Worm (Caenorhabditis elegans) whole organism, late embryonic: ENCODE data around the gene cpg-7.
A peak's percentile ranks its signal among the peaks of the same experiment; 100 is the strongest.

Source experiments
- C08G9.2 ChIP-seq: sonication (generic microtip); optimal IDR thresholded peaks from 2 replicates; lab custom pipeline; 2016; ENCODE audit warnings: mild to moderate bottlenecking, missing genetic modification characterization, moderate library complexity, missing compliant biosample characterization
- K09A11.1 ChIP-seq: sonication (generic microtip); optimal IDR thresholded peaks from 2 replicates; lab custom pipeline; 2017; ENCODE audit warnings: antibody characterized with exemption, mild to moderate bottlenecking, missing genetic modification characterization, missing compliant biosample characterization; ENCODE audit not compliant: insufficient read depth
- T23F11.4 ChIP-seq: fragments of 200-800 bp; sonication (Bioruptor generic); optimal IDR thresholded peaks from 2 replicates; lab custom pipeline; 2018; ENCODE audit warnings: mild to moderate bottlenecking, missing genetic modification characterization, missing compliant biosample characterization
- ahr-1 ChIP-seq: sonication (generic microtip); optimal IDR thresholded peaks from 2 replicates; lab custom pipeline; 2016; ENCODE audit warnings: missing genetic modification characterization, missing compliant biosample characterization
- ceh-14 ChIP-seq: sonication (generic microtip); optimal IDR thresholded peaks from 2 replicates; lab custom pipeline; 2016; ENCODE audit warnings: missing genotype, missing genetic modification characterization, missing compliant biosample characterization
- ceh-18 ChIP-seq: sonication (generic microtip); optimal IDR thresholded peaks from 2 replicates; lab custom pipeline; 2016; ENCODE audit warnings: missing genetic modification characterization, missing compliant biosample characterization
- ceh-19 ChIP-seq: fragments of 200-800 bp; sonication (Bioruptor generic); optimal IDR thresholded peaks from 2 replicates; lab custom pipeline; 2018; ENCODE audit warnings: mild to moderate bottlenecking, missing genetic modification characterization, missing compliant biosample characterization
- ceh-30 ChIP-seq: fragments of 150-350 bp; optimal IDR thresholded peaks from 2 replicates; lab custom pipeline; 2014; ENCODE audit warnings: missing biosample characterization, missing genetic modification characterization
- ceh-34 ChIP-seq: sonication (generic microtip); optimal IDR thresholded peaks from 2 replicates; lab custom pipeline; 2016; ENCODE audit warnings: mild to moderate bottlenecking, missing genetic modification characterization, missing compliant biosample characterization
- ceh-45 ChIP-seq: fragments of 200-800 bp; sonication (Bioruptor generic); IDR thresholded peaks from 2 replicates; pipeline ENCODE4 v1.3.6; 2022; ENCODE audit warnings: missing genetic modification reagents, missing genetic modification characterization, missing compliant biosample characterization
- ceh-48 ChIP-seq: sonication (generic microtip); optimal IDR thresholded peaks from 2 replicates; lab custom pipeline; 2016; ENCODE audit warnings: missing genetic modification characterization, inconsistent platforms, missing compliant biosample characterization
- ceh-6 ChIP-seq: fragments of 200-800 bp; sonication (Bioruptor generic); optimal IDR thresholded peaks from 2 replicates; lab custom pipeline; 2018; ENCODE audit warnings: mild to moderate bottlenecking, missing genetic modification characterization, missing compliant biosample characterization
- ceh-9 ChIP-seq: sonication (generic microtip); optimal IDR thresholded peaks from 2 replicates; lab custom pipeline; 2016; ENCODE audit warnings: mild to moderate bottlenecking, missing genetic modification characterization, inconsistent platforms, missing compliant biosample characterization
- che-1 ChIP-seq: sonication (generic microtip); optimal IDR thresholded peaks from 2 replicates; lab custom pipeline; 2016; ENCODE audit warnings: mild to moderate bottlenecking, missing genetic modification characterization, missing compliant biosample characterization
- dve-1 ChIP-seq: sonication (generic microtip); optimal IDR thresholded peaks from 2 replicates; lab custom pipeline; 2017; ENCODE audit warnings: antibody characterized with exemption, mild to moderate bottlenecking, missing genetic modification characterization, missing compliant biosample characterization
- elt-2 ChIP-seq: sonication (generic microtip); optimal IDR thresholded peaks from 2 replicates; lab custom pipeline; 2016; ENCODE audit warnings: missing genetic modification reagents, missing genetic modification characterization, missing compliant biosample characterization
- elt-4 ChIP-seq: sonication (generic microtip); optimal IDR thresholded peaks from 2 replicates; lab custom pipeline; 2016; ENCODE audit warnings: missing genetic modification characterization, missing compliant biosample characterization
- eyg-1 ChIP-seq: sonication (generic microtip); optimal IDR thresholded peaks from 2 replicates; lab custom pipeline; 2016; ENCODE audit warnings: missing genotype, missing genetic modification characterization, missing compliant biosample characterization
- fkh-10 ChIP-seq: fragments of 150-350 bp; optimal IDR thresholded peaks from 2 replicates; lab custom pipeline; 2014; ENCODE audit warnings: missing biosample characterization, missing genetic modification reagents, missing genetic modification characterization
- fkh-6 ChIP-seq: sonication (generic microtip); optimal IDR thresholded peaks from 2 replicates; lab custom pipeline; 2016; ENCODE audit warnings: missing genetic modification characterization, missing compliant biosample characterization
- gmeb-2 ChIP-seq: sonication (generic microtip); optimal IDR thresholded peaks from 2 replicates; lab custom pipeline; 2016; ENCODE audit warnings: missing genetic modification characterization, inconsistent platforms, missing compliant biosample characterization
- hlh-15 ChIP-seq: sonication (generic microtip); optimal IDR thresholded peaks from 2 replicates; lab custom pipeline; 2016; ENCODE audit warnings: missing genetic modification characterization, missing compliant biosample characterization
- hlh-8 ChIP-seq: sonication (generic microtip); optimal IDR thresholded peaks from 2 replicates; lab custom pipeline; 2016; ENCODE audit warnings: missing genotype, missing genetic modification characterization, missing compliant biosample characterization
- lim-6 ChIP-seq: sonication (generic microtip); optimal IDR thresholded peaks from 2 replicates; lab custom pipeline; 2016; ENCODE audit warnings: missing genetic modification characterization, missing compliant biosample characterization
- lin-11 ChIP-seq: fragments of 200-800 bp; sonication (Bioruptor generic); optimal IDR thresholded peaks from 2 replicates; lab custom pipeline; 2018; ENCODE audit warnings: mild to moderate bottlenecking, missing genetic modification characterization, missing compliant biosample characterization
- mec-3 ChIP-seq: sonication (generic microtip); optimal IDR thresholded peaks from 2 replicates; lab custom pipeline; 2016; ENCODE audit warnings: borderline replicate concordance, missing genetic modification characterization, missing compliant biosample characterization
- nhr-232 ChIP-seq: sonication (generic microtip); optimal IDR thresholded peaks from 2 replicates; lab custom pipeline; 2016; ENCODE audit warnings: missing genetic modification characterization, missing compliant biosample characterization
- npax-4 ChIP-seq: sonication (generic microtip); optimal IDR thresholded peaks from 2 replicates; lab custom pipeline; 2016; ENCODE audit warnings: missing genetic modification characterization, missing compliant biosample characterization
- pax-1 ChIP-seq: fragments of 150-350 bp; optimal IDR thresholded peaks from 2 replicates; lab custom pipeline; 2014; ENCODE audit warnings: missing biosample characterization, missing genetic modification characterization
- pha-2 ChIP-seq: sonication (generic microtip); optimal IDR thresholded peaks from 2 replicates; lab custom pipeline; 2017; ENCODE audit warnings: mild to moderate bottlenecking, missing genetic modification characterization, missing compliant biosample characterization
- pqm-1 ChIP-seq: sonication (generic microtip); optimal IDR thresholded peaks from 2 replicates; lab custom pipeline; 2016; ENCODE audit warnings: missing genetic modification characterization, missing compliant biosample characterization
- pros-1 ChIP-seq: fragments of 150-350 bp; optimal IDR thresholded peaks from 2 replicates; lab custom pipeline; 2014; ENCODE audit warnings: missing biosample characterization, missing genetic modification reagents, missing genetic modification characterization
- ref-2 ChIP-seq: sonication (generic microtip); optimal IDR thresholded peaks from 2 replicates; lab custom pipeline; 2016; ENCODE audit warnings: missing genetic modification characterization, missing compliant biosample characterization
- rnt-1 ChIP-seq: sonication (generic microtip); optimal IDR thresholded peaks from 2 replicates; lab custom pipeline; 2016; ENCODE audit warnings: missing genetic modification characterization, missing compliant biosample characterization
- sox-2 ChIP-seq: fragments of 200-800 bp; sonication (Bioruptor generic); IDR thresholded peaks from 2 replicates; pipeline ENCODE4 v1.3.6; 2022; ENCODE audit warnings: missing genetic modification reagents, missing genetic modification characterization, missing compliant biosample characterization
- syd-9 ChIP-seq: sonication (generic microtip); optimal IDR thresholded peaks from 2 replicates; lab custom pipeline; 2016; ENCODE audit warnings: mild to moderate bottlenecking, missing genetic modification characterization, moderate library complexity, missing compliant biosample characterization
- tbx-7 ChIP-seq: sonication (generic microtip); optimal IDR thresholded peaks from 2 replicates; lab custom pipeline; 2016; ENCODE audit warnings: missing genotype, missing genetic modification characterization, missing compliant biosample characterization
- unc-3 ChIP-seq, 2 experiments: fragments of 200-800 bp in 1 of 2; sonication (Bioruptor generic) in 1 of 2; sonication (generic microtip) in 1 of 2; conservative IDR thresholded peaks in 1 of 2; optimal IDR thresholded peaks in 1 of 2; 2 replicates each; pipeline versions ENCODE4 v1.3.6 to Lab custom; 2016 to 2022; ENCODE audit warnings: missing compliant biosample characterization in 2 of 2, missing genetic modification characterization in 2 of 2, missing genetic modification reagents in 1 of 2
- unc-42 ChIP-seq: sonication (generic microtip); optimal IDR thresholded peaks from 2 replicates; lab custom pipeline; 2016; ENCODE audit warnings: missing genotype, missing genetic modification characterization, missing compliant biosample characterization
- unc-55 ChIP-seq: sonication (generic microtip); optimal IDR thresholded peaks from 2 replicates; lab custom pipeline; 2017; ENCODE audit warnings: missing biosample characterization, missing genetic modification reagents, missing genetic modification characterization
- zip-5 ChIP-seq: sonication (generic microtip); optimal IDR thresholded peaks from 2 replicates; lab custom pipeline; 2016; ENCODE audit warnings: missing genetic modification characterization, missing compliant biosample characterization
- ztf-16 ChIP-seq: sonication (generic microtip); optimal IDR thresholded peaks from 2 replicates; lab custom pipeline; 2017; ENCODE audit warnings: missing genetic modification characterization, missing compliant biosample characterization

cpg-7 gene

ce11 chrII:14154357-14154756 is 45.3 kb upstream of the cpg-7 start, which contains the start of gene Y48B6A.1 (continued):
- TF ChIP-seq syd-9 (tag; lab: Kevin White, UChicago) (no peak), elt-2 (peak; percentile 58), C08G9.2 (tag; lab: Kevin White, UChicago) (peak; percentile 94), elt-4 (tag; lab: Kevin White, UChicago) (no peak), pqm-1 (tag; lab: Kevin White, UChicago) (peak; percentile 46), gmeb-2 (tag; lab: Kevin White, UChicago) (no peak), fkh-6 (peak; percentile 55), che-1 (tag; lab: Kevin White, UChicago) (no peak), ceh-30 (tag; lab: Kevin White, UChicago) (peak; percentile 95), ztf-16 (tag; lab: Kevin White, UChicago) (peak; percentile 74), hlh-15 (tag; lab: Kevin White, UChicago) (no peak), unc-42 (peak; percentile 89), mec-3 (peak; percentile 79), ceh-48 (tag; lab: Kevin White, UChicago) (peak; percentile 47), pha-2 (peak; percentile 16), ceh-6 (GFP tag; lab: Kevin White, UChicago) (no peak), dve-1 (tag; lab: Kevin White, UChicago) (peak; percentile 84), ceh-18 (tag; lab: Kevin White, UChicago) (peak; percentile 75), ceh-19 (no peak), pax-1 (peak; percentile 84), hlh-8 (peak; percentile 72), unc-55 (GFP tag; lab: Kevin White, UChicago) (peak; percentile 70), rnt-1 (peak; percentile 88), ceh-9 (tag; lab: Kevin White, UChicago) (no peak), T23F11.4 (GFP tag; lab: Kevin White, UChicago) (no peak), zip-5 (peak; percentile 71), ref-2 (peak; percentile 92), nhr-232 (tag; lab: Kevin White, UChicago) (no peak), fkh-10 (GFP tag; lab: Kevin White, UChicago) (no peak), pros-1 (tag; lab: Kevin White, UChicago) (no peak), ceh-14 (tag; lab: Kevin White, UChicago) (peak; percentile 82), ceh-45 (GFP tag; lab: Robert Waterston, UW) (no peak), lin-11 (tag; lab: Kevin White, UChicago) (no peak), ahr-1 (tag; lab: Kevin White, UChicago) (peak; percentile 41), npax-4 (tag; lab: Kevin White, UChicago) (no peak), tbx-7 (tag; lab: Kevin White, UChicago) (peak; percentile 82)

- TF ChIP-seq ahr-1 (tag; lab: Kevin White, UChicago): no peak
- TF ChIP-seq ceh-34 (tag; lab: Kevin White, UChicago): no peak
- no peak for TF ChIP-seq elt-2
- no peak for TF ChIP-seq ceh-19
- no peak for TF ChIP-seq sox-2 (GFP tag; lab: Robert Waterston, UW)
- TF ChIP-seq unc-3 (GFP tag; conservative IDR thresholded peaks at IDR 0.05; lab: Robert Waterston, UW): no peak
- TF ChIP-seq unc-3 (tag; optimal IDR thresholded peaks at IDR 0.05; lab: Kevin White, UChicago): no peak
Measured at ce11 chrII:14152274-14152673, 43.2 kb upstream of the cpg-7 start.

ce11 chrII:14150031-14150430 is 41.0 kb upstream of the cpg-7 start, which contains the start of gene W03H9.1:
Gene W03H9.1, minus strand, starts transcription at chrII:14150131.
- no peak for TF ChIP-seq K09A11.1 (tag; lab: Kevin White, UChicago)
- no peak for TF ChIP-seq ceh-34 (tag; lab: Kevin White, UChicago)
- no peak for TF ChIP-seq lim-6 (tag; lab: Kevin White, UChicago)
- TF ChIP-seq mec-3: no peak
- TF ChIP-seq eyg-1 (tag; lab: Kevin White, UChicago): no peak
- TF ChIP-seq ztf-16 (tag; lab: Kevin White, UChicago): no peak
